Fruit fly (Drosophila melanogaster) whole organism, pupa: ENCODE measurements around the gene CG12728.

Experiments
- CG13204 ChIP-seq: fragments of 200-800 bp; sonication (Bioruptor generic); optimal IDR thresholded peaks from 2 replicates; lab custom pipeline; 2018; ENCODE audit warnings: missing biosample characterization, mild to moderate bottlenecking, missing genetic modification characterization, moderate library complexity
- CG15710 ChIP-seq: fragments of 200-800 bp; sonication (Bioruptor generic); optimal IDR thresholded peaks from 2 replicates; lab custom pipeline; 2018; ENCODE audit warnings: missing biosample characterization, mild to moderate bottlenecking, missing genetic modification characterization, moderate library complexity
- CG17806 ChIP-seq: fragments of 200-800 bp; sonication (Bioruptor generic); optimal IDR thresholded peaks from 2 replicates; lab custom pipeline; 2018; ENCODE audit warnings: missing biosample characterization, mild to moderate bottlenecking, missing genetic modification characterization, moderate library complexity
- CG32121 ChIP-seq: fragments of 200-800 bp; sonication (Bioruptor generic); IDR thresholded peaks from 2 replicates; pipeline ENCODE4 v1.3.6; 2022; ENCODE audit warnings: missing biosample characterization, missing genetic modification characterization
- CG4496 ChIP-seq: fragments of 200-800 bp; sonication (Bioruptor generic); IDR thresholded peaks from 3 replicates; pipeline ENCODE4 v1.3.6; 2022; ENCODE audit warnings: missing biosample characterization, missing genetic modification characterization
- CG8301 ChIP-seq: fragments of 200-800 bp; sonication (Bioruptor generic); optimal IDR thresholded peaks from 2 replicates; lab custom pipeline; 2018; ENCODE audit warnings: missing biosample characterization, mild to moderate bottlenecking, missing genetic modification characterization
- D1 ChIP-seq: fragments of 200-800 bp; sonication (Bioruptor generic); optimal IDR thresholded peaks from 2 replicates; lab custom pipeline; 2018; ENCODE audit warnings: missing biosample characterization, mild to moderate bottlenecking, missing genetic modification characterization, moderate library complexity
- Pif1B ChIP-seq: fragments of 200-800 bp; sonication (Bioruptor generic); optimal IDR thresholded peaks from 3 replicates; lab custom pipeline; 2016; ENCODE audit warnings: missing biosample characterization, missing genetic modification characterization
- fd96Ca ChIP-seq: fragments of 200-800 bp; sonication (Bioruptor generic); IDR thresholded peaks from 3 replicates; pipeline ENCODE4 v1.3.6; 2022; ENCODE audit warnings: missing biosample characterization, missing genetic modification characterization
- rn ChIP-seq: fragments of 200-800 bp; sonication (Bioruptor generic); IDR thresholded peaks from 2 replicates; pipeline ENCODE4 v1.3.6; 2022; ENCODE audit warnings: missing biosample characterization, missing genetic modification characterization

- TF ChIP-seq CG32121 (GFP tag; lab: Robert Waterston, UW) (no peak), D1 (no peak), CG13204 (GFP tag; lab: Kevin White, UChicago) (no peak), Pif1B (GFP tag; lab: Kevin White, UChicago) (no peak), CG4496 (GFP tag; lab: Robert Waterston, UW) (no peak), CG17806 (tag; lab: Kevin White, UChicago) (no peak), CG8301 (tag; lab: Kevin White, UChicago) (no peak), CG15710 (tag; lab: Kevin White, UChicago) (no peak), rn (GFP tag; lab: Robert Waterston, UW) (no peak), fd96Ca (GFP tag; lab: Robert Waterston, UW) (no peak)
Observed at dm6 chrX:5970666-5971057, 28.3 kb downstream of the CG12728 start.
